Fruit fly (Drosophila melanogaster): Measurements from ENCODE around the gene CG43965.

CG43965 gene

DNA sequence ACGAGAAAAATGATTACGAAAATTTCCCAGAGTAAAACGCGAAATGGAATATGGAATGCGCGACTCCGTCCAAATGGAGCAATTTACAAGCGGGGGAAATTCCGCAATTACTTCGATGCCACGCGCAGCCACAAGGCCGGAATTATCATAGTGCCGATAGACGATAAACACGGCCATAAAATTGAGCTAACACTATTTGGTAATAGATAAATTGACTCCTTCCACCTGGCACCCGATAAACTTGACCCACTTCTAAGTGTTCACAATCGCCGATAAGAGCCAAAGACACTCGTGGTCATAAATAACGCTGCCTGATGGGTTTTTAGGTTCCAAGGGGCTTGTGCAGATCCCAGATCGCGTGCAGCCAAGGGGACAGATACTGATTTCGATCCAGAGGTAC is 18.5 kb downstream of the CG43965 start (continued):
- TF ChIP-seq nerfin-2 (GFP tag; IDR thresholded peaks at IDR 0.05; ENCODE audit: partially characterized antibody) (0 out of 2 replicates have a peak, but pooled peaks have one; percentile 27), CG17359 (tag; optimal IDR thresholded peaks at IDR 0.05) (no peak), Aef1 (GFP tag; IDR thresholded peaks at IDR 0.05) (no peak), Pdp1 (GFP tag; optimal IDR thresholded peaks at IDR 0.05) (peak in 1 of 2 experiments; percentile 14), sd (tag; optimal IDR thresholded peaks at IDR 0.05) (peak; percentile 60), exex (tag; optimal IDR thresholded peaks at IDR 0.05) (peak; percentile 48), mirr (GFP tag; optimal IDR thresholded peaks at IDR 0.05) (peak; percentile 69), ftz-f1 (GFP tag; optimal IDR thresholded peaks at IDR 0.05) (peak; percentile 17), CG8290 (GFP tag; optimal IDR thresholded peaks at IDR 0.05) (no peak), CG8290 (tag; optimal IDR thresholded peaks at IDR 0.05) (peak in 1 of 2 experiments; percentile 2), CG7556 (GFP tag; optimal IDR thresholded peaks at IDR 0.05) (no peak), Med (GFP tag) (peak; percentile 64), CG4282 (GFP tag; optimal IDR thresholded peaks at IDR 0.05) (no peak)

DNA sequence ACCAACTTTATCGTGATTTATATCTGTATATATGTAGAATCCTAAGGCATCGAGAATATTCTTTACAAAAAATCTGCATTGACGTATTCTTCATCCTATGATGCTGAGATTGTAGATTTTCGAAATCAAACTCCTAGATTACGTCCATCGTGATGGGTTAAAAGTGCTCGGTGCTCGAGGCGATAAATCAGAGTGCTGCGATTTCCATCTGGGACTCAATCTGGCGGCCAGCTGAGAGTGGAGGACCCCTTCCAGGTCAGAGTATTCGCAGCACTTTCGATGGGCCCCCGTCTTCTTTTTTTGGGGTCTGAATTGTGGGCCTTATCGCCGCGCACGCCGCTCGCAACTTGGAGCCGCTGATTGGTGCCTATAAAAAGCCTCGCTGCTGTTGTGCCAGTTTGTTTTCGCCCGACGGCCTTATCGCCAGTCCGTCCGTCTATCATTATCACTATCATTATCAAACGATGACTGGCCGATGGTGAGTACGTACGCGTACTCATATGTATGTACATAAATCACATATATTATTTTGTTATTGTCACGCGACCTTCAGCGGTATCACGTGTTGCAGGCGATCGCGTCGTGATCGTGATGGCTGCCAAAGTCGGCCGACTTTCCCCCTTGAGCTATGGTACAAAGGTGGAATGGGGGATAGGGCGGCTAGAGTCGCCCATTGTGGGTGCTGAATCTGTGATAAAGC is 20.7 kb downstream of the CG43965 start:
- TF ChIP-seq ato (GFP tag; IDR thresholded peaks at IDR 0.05; ENCODE audit: partially characterized antibody) (no peak), nau (GFP tag; optimal IDR thresholded peaks at IDR 0.05) (no peak), CG13123 (GFP tag; optimal IDR thresholded peaks at IDR 0.05) (no peak), slou (GFP tag; optimal IDR thresholded peaks at IDR 0.05) (no peak), ttk (GFP tag; IDR thresholded peaks at IDR 0.05) (no peak), D19A (tag; optimal IDR thresholded peaks at IDR 0.05) (peak; percentile 6), dpn (GFP tag; optimal IDR thresholded peaks at IDR 0.05) (no peak), Sin3A (optimal IDR thresholded peaks at IDR 0.05) (no peak), CG31365 (tag; optimal IDR thresholded peaks at IDR 0.05) (no peak), mam (GFP tag; optimal IDR thresholded peaks at IDR 0.05) (no peak), CG12104 (GFP tag; optimal IDR thresholded peaks at IDR 0.05) (no peak), kah (GFP tag; optimal IDR thresholded peaks at IDR 0.05) (no peak), tx (GFP tag; optimal IDR thresholded peaks at IDR 0.05) (no peak), Atf6 (GFP tag; IDR thresholded peaks at IDR 0.05) (no peak), Dll (GFP tag; IDR thresholded peaks at IDR 0.05; ENCODE audit: partially characterized antibody) (0 out of 4 replicates have a peak, but pooled peaks have one; percentile 11), cg (GFP tag; optimal IDR thresholded peaks at IDR 0.05) (no peak), ftz-f1 (GFP tag; optimal IDR thresholded peaks at IDR 0.05) (peak; percentile 84), Adf1 (GFP tag; IDR thresholded peaks at IDR 0.05) (peak; percentile 7; the same call in 1 of the 2 replicates), cwo (GFP tag; optimal IDR thresholded peaks at IDR 0.05) (peak; percentile 100), ara (GFP tag; IDR thresholded peaks at IDR 0.05) (0 out of 2 replicates have a peak, but pooled peaks have one; percentile 21), Hmr (GFP tag; optimal IDR thresholded peaks at IDR 0.05) (peak; percentile 41), Ets97D (GFP tag; optimal IDR thresholded peaks at IDR 0.05) (no peak), CG6854 (GFP tag; optimal IDR thresholded peaks at IDR 0.05) (peak; percentile 7), sob (GFP tag; IDR thresholded peaks at IDR 0.05) (0 out of 2 replicates have a peak, but pooled peaks have one; percentile 19), nom (GFP tag; optimal IDR thresholded peaks at IDR 0.05) (peak; percentile 60), Vsx1 (GFP tag; optimal IDR thresholded peaks at IDR 0.05) (peak; percentile 38), CG11560 (tag; IDR thresholded peaks at IDR 0.05) (no peak), sima (GFP tag; optimal IDR thresholded peaks at IDR 0.05) (no peak), CHES-1-like (GFP tag; optimal IDR thresholded peaks at IDR 0.05) (no peak), sug (tag; optimal IDR thresholded peaks at IDR 0.05) (peak; percentile 99), Nf-YC (tag; optimal IDR thresholded peaks at IDR 0.05) (peak; percentile 61), salm (tag; optimal IDR thresholded peaks at IDR 0.05) (peak; percentile 41), CG4282 (GFP tag; optimal IDR thresholded peaks at IDR 0.05) (no peak), Pdp1 (GFP tag; optimal IDR thresholded peaks at IDR 0.05) (peak in 1 of 2 experiments; percentile 31), grn (GFP tag; optimal IDR thresholded peaks at IDR 0.05) (peak; percentile 96), gro (GFP tag; optimal IDR thresholded peaks at IDR 0.05) (peak; percentile 74), CG6813 (GFP tag; optimal IDR thresholded peaks at IDR 0.05) (peak; percentile 35), CG9932 (GFP tag; IDR thresholded peaks at IDR 0.05) (0 out of 2 replicates have a peak, but pooled peaks have one; percentile 26)
